Fruit fly (Drosophila melanogaster) whole organism, pupa: ENCODE data around the gene Ir76a.

Experiments used
- CG10348 ChIP-seq: fragments of 200-800 bp; sonication (Bioruptor generic); IDR thresholded peaks from 2 replicates; pipeline ENCODE4 v1.3.6; 2022; ENCODE audit warnings: missing biosample characterization, missing genetic modification characterization
- CG12605 ChIP-seq: fragments of 200-800 bp; sonication (Bioruptor generic); IDR thresholded peaks from 2 replicates; pipeline ENCODE4 v1.3.6; 2022; ENCODE audit warnings: missing biosample characterization, missing genetic modification characterization
- CG15710 ChIP-seq: fragments of 200-800 bp; sonication (Bioruptor generic); optimal IDR thresholded peaks from 2 replicates; lab custom pipeline; 2018; ENCODE audit warnings: missing biosample characterization, mild to moderate bottlenecking, missing genetic modification characterization, moderate library complexity
- CG17806 ChIP-seq: fragments of 200-800 bp; sonication (Bioruptor generic); optimal IDR thresholded peaks from 2 replicates; lab custom pipeline; 2018; ENCODE audit warnings: missing biosample characterization, mild to moderate bottlenecking, missing genetic modification characterization, moderate library complexity
- CG32121 ChIP-seq: fragments of 200-800 bp; sonication (Bioruptor generic); IDR thresholded peaks from 2 replicates; pipeline ENCODE4 v1.3.6; 2022; ENCODE audit warnings: missing biosample characterization, missing genetic modification characterization
- CG34367 ChIP-seq: fragments of 200-800 bp; sonication (Bioruptor generic); optimal IDR thresholded peaks from 2 replicates; lab custom pipeline; 2018; ENCODE audit warnings: missing biosample characterization, mild to moderate bottlenecking, missing genetic modification characterization
- Pif1B ChIP-seq: fragments of 200-800 bp; sonication (Bioruptor generic); optimal IDR thresholded peaks from 3 replicates; lab custom pipeline; 2016; ENCODE audit warnings: missing biosample characterization, missing genetic modification characterization
- gl ChIP-seq: fragments of 200-800 bp; sonication (Bioruptor generic); optimal IDR thresholded peaks from 2 replicates; lab custom pipeline; 2018; ENCODE audit warnings: missing biosample characterization, mild to moderate bottlenecking, missing genetic modification characterization
- rn ChIP-seq: fragments of 200-800 bp; sonication (Bioruptor generic); IDR thresholded peaks from 2 replicates; pipeline ENCODE4 v1.3.6; 2022; ENCODE audit warnings: missing biosample characterization, missing genetic modification characterization

DNA sequence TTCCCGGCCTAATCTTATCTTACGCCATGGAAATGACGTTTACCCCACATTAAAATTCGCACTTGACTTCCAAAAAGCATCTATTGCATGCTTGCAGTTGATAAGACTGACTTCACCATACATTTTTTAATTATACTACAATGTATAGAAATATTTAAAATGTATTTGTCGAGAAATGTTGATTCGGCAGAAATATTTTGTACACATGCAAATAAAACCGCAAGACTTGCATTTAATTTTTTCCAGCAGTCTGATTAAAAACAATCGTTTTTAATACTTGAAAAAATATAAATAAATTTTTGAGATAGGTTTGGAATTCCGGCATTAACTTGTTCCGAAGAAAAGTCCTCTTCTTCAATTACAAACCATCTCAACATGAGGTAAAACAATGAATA is 46.8 kb downstream of the Ir76a start:
- TF ChIP-seq CG34367 (tag; lab: Kevin White, UChicago): no peak
- no peak for TF ChIP-seq Pif1B (GFP tag; lab: Kevin White, UChicago)
- TF ChIP-seq CG15710 (tag; lab: Kevin White, UChicago): no peak
- TF ChIP-seq gl (tag; lab: Kevin White, UChicago): no peak
- no peak for TF ChIP-seq CG10348 (GFP tag; lab: Robert Waterston, UW)
- TF ChIP-seq CG32121 (GFP tag; lab: Robert Waterston, UW): no peak
- no peak for TF ChIP-seq CG12605 (GFP tag; lab: Robert Waterston, UW)
- no peak for TF ChIP-seq CG17806 (tag; lab: Kevin White, UChicago)
- TF ChIP-seq rn (GFP tag; lab: Robert Waterston, UW): no peak
